Worm (Caenorhabditis elegans) whole organism, midembryonic: ENCODE data around the gene twk-43.

Experiments used
- cog-1 ChIP-seq: sonication (generic microtip); optimal IDR thresholded peaks from 2 replicates; lab custom pipeline; 2016; ENCODE audit warnings: missing genetic modification characterization, missing compliant biosample characterization
- flt-1 ChIP-seq: fragments of 200-800 bp; sonication (Bioruptor generic); IDR thresholded peaks from 2 replicates; pipeline ENCODE4 v1.3.6; 2022; ENCODE audit warnings: missing genetic modification characterization, missing compliant biosample characterization
- klf-2 ChIP-seq: fragments of 200-800 bp; sonication (Bioruptor generic); conservative IDR thresholded peaks from 2 replicates; pipeline ENCODE4 v1.3.6; 2022; ENCODE audit warnings: missing genetic modification reagents, missing genetic modification characterization, missing compliant biosample characterization
- ref-1 ChIP-seq: fragments of 200-800 bp; sonication (Bioruptor generic); conservative IDR thresholded peaks from 2 replicates; pipeline ENCODE4 v1.3.6; 2022; ENCODE audit warnings: missing genetic modification reagents, missing genetic modification characterization, missing compliant biosample characterization
- tab-1 ChIP-seq: fragments of 200-800 bp; sonication (Bioruptor generic); IDR thresholded peaks from 2 replicates; pipeline ENCODE4 v1.3.6; 2022; ENCODE audit warnings: missing genetic modification characterization, missing compliant biosample characterization

DNA sequence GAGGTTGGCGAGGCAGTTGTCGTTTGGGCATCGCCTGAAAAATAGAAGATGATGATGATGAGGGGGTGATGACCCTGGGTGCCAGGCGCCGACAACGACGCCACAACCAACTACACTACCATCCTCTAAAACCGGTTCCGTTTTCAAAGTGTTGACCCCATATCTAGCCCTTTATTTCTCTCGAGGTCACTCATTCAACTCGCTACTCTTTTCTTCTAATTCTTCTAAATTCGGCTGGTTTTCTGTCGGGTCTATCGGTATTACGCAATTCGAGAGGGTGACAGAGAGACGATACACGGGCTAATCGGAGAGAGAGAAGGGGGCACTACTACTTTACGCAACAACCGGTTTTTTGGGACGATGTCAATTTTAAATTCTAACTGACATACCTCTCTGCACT is 25.3 kb downstream of the twk-43 start:
- no peak for TF ChIP-seq cog-1 (tag; lab: Kevin White, UChicago)
- TF ChIP-seq flt-1 (GFP tag; lab: Robert Waterston, UW), result no peak
- no peak for TF ChIP-seq ref-1
- no peak for TF ChIP-seq klf-2
- no peak for TF ChIP-seq tab-1 (GFP tag; lab: Robert Waterston, UW)
